Fruit fly (Drosophila melanogaster) whole organism, adult: ENCODE results near the gene Ids.

Experiments used
- CG1620 ChIP-seq: fragments of 200-800 bp; sonication (Bioruptor generic); optimal IDR thresholded peaks from 2 replicates; lab custom pipeline; 2016; ENCODE audit warnings: missing biosample characterization, missing genetic modification characterization
- CG5204 ChIP-seq: fragments of 200-800 bp; sonication (Bioruptor generic); optimal IDR thresholded peaks from 2 replicates; lab custom pipeline; 2016; ENCODE audit warnings: missing biosample characterization, missing genetic modification characterization
- CG7045 ChIP-seq: fragments of 200-800 bp; sonication (Bioruptor generic); optimal IDR thresholded peaks from 2 replicates; lab custom pipeline; 2017; ENCODE audit warnings: missing biosample characterization, mild to moderate bottlenecking, missing genetic modification characterization
- Clk ChIP-seq: fragments of 200-800 bp; sonication (Bioruptor generic); optimal IDR thresholded peaks from 2 replicates; lab custom pipeline; 2017; ENCODE audit warnings: missing biosample characterization, missing genetic modification characterization
- Crg-1 ChIP-seq: fragments of 200-800 bp; sonication (Bioruptor generic); optimal IDR thresholded peaks from 2 replicates; lab custom pipeline; 2016; ENCODE audit warnings: missing biosample characterization, missing genetic modification characterization
- bab1 ChIP-seq: fragments of 200-800 bp; sonication (Bioruptor generic); optimal IDR thresholded peaks from 3 replicates; lab custom pipeline; 2019; ENCODE audit warnings: missing biosample characterization, mild to moderate bottlenecking, missing genetic modification characterization, moderate library complexity
- kay ChIP-seq: fragments of 200-800 bp; sonication (Bioruptor generic); peaks from one replicate; lab custom pipeline; 2016; ENCODE audit warnings: missing biosample characterization, missing genetic modification characterization, borderline replicate concordance
- tj ChIP-seq: fragments of 200-800 bp; sonication (Bioruptor generic); optimal IDR thresholded peaks from 3 replicates; lab custom pipeline; 2017; ENCODE audit warnings: missing biosample characterization, mild to moderate bottlenecking, missing genetic modification characterization, moderate library complexity

DNA sequence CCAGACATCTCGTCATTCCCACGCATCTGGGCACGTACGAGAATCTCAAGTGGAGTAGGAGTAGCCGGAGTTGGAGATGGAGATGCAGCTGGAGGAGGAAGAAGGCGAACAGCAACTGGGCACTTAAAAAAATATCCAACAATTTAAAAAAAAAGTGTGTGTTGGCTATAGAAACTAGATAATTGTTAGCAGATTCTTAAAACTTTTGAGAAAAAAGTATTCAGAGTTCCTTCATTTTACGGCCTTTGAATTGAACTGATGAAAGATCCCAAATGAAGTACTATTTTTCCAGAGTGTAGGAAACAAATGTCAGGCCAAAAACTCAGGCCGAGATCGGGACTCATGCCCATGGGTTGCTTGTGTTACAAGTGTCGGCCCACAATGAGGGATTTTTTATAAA, 13.8 kb downstream of the Ids start:
- TF ChIP-seq Crg-1 (GFP tag; lab: Kevin White, UChicago) (no peak), tj (GFP tag; lab: Kevin White, UChicago) (no peak), CG7045 (no peak), kay (GFP tag; lab: Kevin White, UChicago) (no peak), CG5204 (GFP tag; lab: Kevin White, UChicago) (no peak), bab1 (GFP tag; lab: Kevin White, UChicago) (no peak), CG1620 (GFP tag; lab: Kevin White, UChicago) (no peak), Clk (GFP tag; lab: Kevin White, UChicago) (no peak)
